Worm (Caenorhabditis elegans) whole organism, late embryonic: Measurements from ENCODE around the gene klc-2.

Experiments
- Y22D7AL.16 ChIP-seq: sonication (generic microtip); optimal IDR thresholded peaks from 2 replicates; lab custom pipeline; 2016; ENCODE audit warnings: missing genetic modification characterization, missing compliant biosample characterization
- ceh-9 ChIP-seq: sonication (generic microtip); optimal IDR thresholded peaks from 2 replicates; lab custom pipeline; 2016; ENCODE audit warnings: mild to moderate bottlenecking, missing genetic modification characterization, inconsistent platforms, missing compliant biosample characterization
- fkh-6 ChIP-seq: sonication (generic microtip); optimal IDR thresholded peaks from 2 replicates; lab custom pipeline; 2016; ENCODE audit warnings: missing genetic modification characterization, missing compliant biosample characterization
- hlh-15 ChIP-seq: sonication (generic microtip); optimal IDR thresholded peaks from 2 replicates; lab custom pipeline; 2016; ENCODE audit warnings: missing genetic modification characterization, missing compliant biosample characterization
- hlh-30 ChIP-seq: sonication (generic microtip); optimal IDR thresholded peaks from 2 replicates; lab custom pipeline; 2017; ENCODE audit warnings: antibody characterized with exemption, missing genetic modification characterization, missing compliant biosample characterization; ENCODE audit not compliant: insufficient read depth
- hlh-6 ChIP-seq: sonication (generic microtip); optimal IDR thresholded peaks from 2 replicates; lab custom pipeline; 2016; ENCODE audit warnings: missing genotype, missing genetic modification characterization, missing compliant biosample characterization
- mec-3 ChIP-seq: sonication (generic microtip); optimal IDR thresholded peaks from 2 replicates; lab custom pipeline; 2016; ENCODE audit warnings: borderline replicate concordance, missing genetic modification characterization, missing compliant biosample characterization
- nhr-11 ChIP-seq: fragments of 150-350 bp; optimal IDR thresholded peaks from 2 replicates; lab custom pipeline; 2014; ENCODE audit warnings: missing biosample characterization, missing genetic modification characterization
- pag-3 ChIP-seq: sonication (generic microtip); optimal IDR thresholded peaks from 2 replicates; lab custom pipeline; 2016; ENCODE audit warnings: missing compliant biosample characterization, missing genetic modification characterization, borderline replicate concordance
- pros-1 ChIP-seq: fragments of 150-350 bp; optimal IDR thresholded peaks from 2 replicates; lab custom pipeline; 2014; ENCODE audit warnings: missing biosample characterization, missing genetic modification reagents, missing genetic modification characterization
- ref-2 ChIP-seq: sonication (generic microtip); optimal IDR thresholded peaks from 2 replicates; lab custom pipeline; 2016; ENCODE audit warnings: missing genetic modification characterization, missing compliant biosample characterization

DNA sequence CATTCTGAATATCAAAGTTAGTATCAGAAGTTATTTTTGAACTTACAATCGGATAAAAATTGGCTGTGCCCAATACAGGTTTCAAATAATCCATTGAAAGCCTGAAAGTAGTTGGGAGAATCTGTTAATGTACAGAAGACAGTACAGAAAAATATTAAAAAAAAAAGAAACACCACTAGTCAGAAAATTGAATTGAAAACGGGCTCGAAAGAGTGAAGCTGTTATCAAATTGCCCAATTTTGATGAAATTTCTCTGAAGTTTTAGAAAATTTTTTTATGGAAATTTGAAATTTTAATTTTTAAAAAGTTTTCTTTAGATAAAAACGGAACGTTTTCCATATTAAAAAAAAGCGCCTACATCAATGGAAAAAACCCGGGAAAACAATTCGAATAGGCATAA, 14.1 kb downstream of the klc-2 start, which contains the start of gene C18C4.7:
- TF ChIP-seq pros-1 (tag; lab: Kevin White, UChicago) (no peak), hlh-15 (no peak), hlh-30 (tag; lab: Kevin White, UChicago) (no peak), hlh-6 (tag; lab: Kevin White, UChicago) (no peak), Y22D7AL.16 (no peak), pag-3 (tag; lab: Kevin White, UChicago) (no peak), nhr-11 (tag; lab: Kevin White, UChicago) (no peak), mec-3 (no peak), ref-2 (tag; lab: Kevin White, UChicago) (no peak), ceh-9 (tag; lab: Kevin White, UChicago) (no peak), fkh-6 (no peak)
